ENCODE assay signal across 6 worm cellular contexts in genomic region chrIII:4967236-4967635, ce11.
TF ChIP-seq lines count a peak whose summit lies in the region.

No protein-coding gene starts in this region.

TF ChIP-seq in whole organism, L1 larva, 84 proteins besides CTCF, POLR2A, EP300 and RAD21 (continues in another document):
- TF ChIP-seq ces-1 (GFP tag; optimal IDR thresholded peaks at IDR 0.05; lab: Kevin White, UChicago) (peak; percentile 85), nhr-28 (tag; optimal IDR thresholded peaks at IDR 0.05; lab: Kevin White, UChicago) (no peak), fkh-10 (GFP tag; optimal IDR thresholded peaks at IDR 0.05; lab: Kevin White, UChicago) (peak; percentile 75), swsn-7 (tag; optimal IDR thresholded peaks at IDR 0.05; lab: Kevin White, UChicago) (no peak), egl-27 (tag; optimal IDR thresholded peaks at IDR 0.05; lab: Kevin White, UChicago) (no peak), mep-1 (tag; optimal IDR thresholded peaks at IDR 0.05; lab: Kevin White, UChicago) (peak; percentile 13), nhr-71 (tag; optimal IDR thresholded peaks at IDR 0.05; lab: Kevin White, UChicago) (peak; percentile 8), unc-130 (tag; optimal IDR thresholded peaks at IDR 0.05; lab: Kevin White, UChicago) (no peak), lin-14 (GFP tag; optimal IDR thresholded peaks at IDR 0.05; lab: Kevin White, UChicago) (peak; percentile 82), elt-2 (tag; optimal IDR thresholded peaks at IDR 0.05; lab: Kevin White, UChicago) (no peak), alr-1 (tag; optimal IDR thresholded peaks at IDR 0.05; lab: Kevin White, UChicago; ENCODE audit: borderline replicate concordance) (no peak), unc-62 (GFP tag; optimal IDR thresholded peaks at IDR 0.05; lab: Kevin White, UChicago) (no peak), ceh-88 (GFP tag; IDR thresholded peaks at IDR 0.05; lab: Robert Waterston, UW) (no peak), dpl-1 (GFP tag; optimal IDR thresholded peaks at IDR 0.05; lab: Kevin White, UChicago) (no peak), nhr-12 (tag; optimal IDR thresholded peaks at IDR 0.05; lab: Kevin White, UChicago) (no peak)

TF ChIP-seq in whole organism, L2 larva, 48 proteins besides CTCF, POLR2A, EP300 and RAD21 (continues in another document):
- TF ChIP-seq lin-13 (GFP tag; optimal IDR thresholded peaks at IDR 0.05; lab: Kevin White, UChicago) (no peak), zag-1 (tag; optimal IDR thresholded peaks at IDR 0.05; lab: Kevin White, UChicago) (peak; percentile 49), sem-4 (tag; optimal IDR thresholded peaks at IDR 0.05; lab: Kevin White, UChicago) (no peak), ztf-1 (GFP tag; conservative IDR thresholded peaks at IDR 0.05; lab: Robert Waterston, UW) (no peak), ztf-11 (tag; optimal IDR thresholded peaks at IDR 0.05; lab: Kevin White, UChicago) (no peak), nhr-23 (tag; optimal IDR thresholded peaks at IDR 0.05; lab: Kevin White, UChicago) (no peak), peb-1 (tag; optimal IDR thresholded peaks at IDR 0.05; lab: Kevin White, UChicago) (no peak), R02D3.7 (tag; optimal IDR thresholded peaks at IDR 0.05; lab: Kevin White, UChicago) (no peak), lin-39 (tag; optimal IDR thresholded peaks at IDR 0.05; lab: Kevin White, UChicago) (no peak), C34F6.9 (tag; optimal IDR thresholded peaks at IDR 0.05; lab: Kevin White, UChicago) (peak; percentile 29), nhr-12 (tag; optimal IDR thresholded peaks at IDR 0.05; lab: Kevin White, UChicago) (no peak), ceh-16 (tag; optimal IDR thresholded peaks at IDR 0.05; lab: Kevin White, UChicago) (no peak), egl-27 (tag; optimal IDR thresholded peaks at IDR 0.05; lab: Kevin White, UChicago) (no peak), nhr-129 (tag; optimal IDR thresholded peaks at IDR 0.05; lab: Kevin White, UChicago) (no peak), unc-62 (GFP tag; optimal IDR thresholded peaks at IDR 0.05; lab: Kevin White, UChicago) (no peak), skn-1 (tag; optimal IDR thresholded peaks at IDR 0.05; lab: Kevin White, UChicago) (no peak), crh-2 (tag; optimal IDR thresholded peaks at IDR 0.05; lab: Kevin White, UChicago) (no peak)

TF ChIP-seq in whole organism, L3 larva, 47 proteins besides CTCF, POLR2A, EP300 and RAD21:
- TF ChIP-seq fkh-10 (GFP tag; optimal IDR thresholded peaks at IDR 0.05; lab: Kevin White, UChicago) = peak; percentile 94
- TF ChIP-seq mml-1 (tag; optimal IDR thresholded peaks at IDR 0.05; lab: Kevin White, UChicago) = no peak

TF ChIP-seq in whole organism, L4 larva, 104 proteins besides CTCF, POLR2A, EP300 and RAD21:
- peak; percentile 95 for TF ChIP-seq ces-1 (GFP tag; optimal IDR thresholded peaks at IDR 0.05; lab: Kevin White, UChicago)
- peak; percentile 79 for TF ChIP-seq fkh-10 (GFP tag; optimal IDR thresholded peaks at IDR 0.05; lab: Kevin White, UChicago)
- 0 out of 2 replicates have a peak, but pooled peaks have one; percentile 23 for TF ChIP-seq ctbp-1 (GFP tag; IDR thresholded peaks at IDR 0.05; lab: Robert Waterston, UW)
- TF ChIP-seq Y48G9A.11 (GFP tag; IDR thresholded peaks at IDR 0.05; lab: Robert Waterston, UW) = no peak
- no peak for TF ChIP-seq aly-2 (tag; optimal IDR thresholded peaks at IDR 0.05; lab: Kevin White, UChicago)
- TF ChIP-seq lin-38 (GFP tag; IDR thresholded peaks at IDR 0.05; lab: Robert Waterston, UW) = no peak
- peak in 1 of 2 experiments; percentile 31 for TF ChIP-seq lsy-2 (tag; optimal IDR thresholded peaks at IDR 0.05; lab: Kevin White, UChicago)

TF ChIP-seq in whole organism, late embryonic, 69 proteins besides CTCF, POLR2A, EP300 and RAD21:
- TF ChIP-seq unc-42 (tag; optimal IDR thresholded peaks at IDR 0.05; lab: Kevin White, UChicago) = peak; percentile 97
- TF ChIP-seq tbx-2 (tag; optimal IDR thresholded peaks at IDR 0.05; lab: Kevin White, UChicago) = no peak
TF ChIP-seq in whole organism, late embryonic: peak in this region for 1.

TF ChIP-seq in whole organism, mixed stage, embryonic, 35 proteins besides CTCF, POLR2A, EP300 and RAD21:
- TF ChIP-seq elt-3 (tag; optimal IDR thresholded peaks at IDR 0.05; lab: Kevin White, UChicago) = no peak
- no peak for TF ChIP-seq nhr-237 (tag; optimal IDR thresholded peaks at IDR 0.05; lab: Kevin White, UChicago)
- TF ChIP-seq mab-5 (tag; optimal IDR thresholded peaks at IDR 0.05; lab: Kevin White, UChicago) = no peak
- peak; percentile 95 for TF ChIP-seq ces-1 (GFP tag; optimal IDR thresholded peaks at IDR 0.05; lab: Kevin White, UChicago)
- TF ChIP-seq ceh-83 (GFP tag; optimal IDR thresholded peaks at IDR 0.05; lab: Kevin White, UChicago) = no peak
- TF ChIP-seq pha-4 (tag; optimal IDR thresholded peaks at IDR 0.05; lab: Kevin White, UChicago) = no peak
- TF ChIP-seq M03D4.4 (tag; optimal IDR thresholded peaks at IDR 0.05; lab: Kevin White, UChicago) = no peak
- no peak for TF ChIP-seq ztf-11 (tag; optimal IDR thresholded peaks at IDR 0.05; lab: Kevin White, UChicago)

Comparison
In these comparisons a context has a peak if more than half of its experiments do, and no peak if none do; other contexts are left out.
1. Of the 29 proteins assayed by ChIP-seq in both whole organism, L4 larva and whole organism, L1 larva: peak only in whole organism, L4 larva: none; only in whole organism, L1 larva: mep-1; in both: ces-1 and fkh-10; in neither: 24; mixed calls (peak in some experiments, not most) for 2.